Worm (Caenorhabditis elegans) whole organism, L4 larva: ENCODE measurements around the gene rip-1.

Experiments
- F10B5.3 ChIP-seq: sonication (generic microtip); optimal IDR thresholded peaks from 2 replicates; lab custom pipeline; 2016; ENCODE audit warnings: mild to moderate bottlenecking, missing genetic modification characterization, missing compliant biosample characterization
- F44E2.7 ChIP-seq: fragments of 200-800 bp; sonication (Bioruptor generic); IDR thresholded peaks from 2 replicates; pipeline ENCODE4 v2.1.2; 2022; ENCODE audit warnings: missing genetic modification characterization, missing compliant biosample characterization
- F49E8.2 ChIP-seq: sonication (generic microtip); optimal IDR thresholded peaks from 2 replicates; lab custom pipeline; 2016; ENCODE audit warnings: missing compliant biosample characterization, mild to moderate bottlenecking, missing genetic modification characterization, borderline replicate concordance
- R02D3.7 ChIP-seq: fragments of 150-350 bp; sonication (generic microtip); optimal IDR thresholded peaks from 3 replicates; lab custom pipeline; 2014; ENCODE audit warnings: missing biosample characterization, missing genetic modification characterization
- Y105C5A.15 ChIP-seq: fragments of 200-800 bp; sonication (Bioruptor generic); IDR thresholded peaks from 2 replicates; pipeline ENCODE4 v1.3.6; 2022; ENCODE audit warnings: missing genetic modification characterization, missing compliant biosample characterization
- Y48G9A.11 ChIP-seq: fragments of 200-800 bp; sonication (Bioruptor generic); IDR thresholded peaks from 2 replicates; pipeline ENCODE4 v1.3.6; 2022; ENCODE audit warnings: missing genetic modification reagents, missing genetic modification characterization, missing compliant biosample characterization
- ZK337.2 ChIP-seq: fragments of 200-800 bp; sonication (Bioruptor generic); IDR thresholded peaks from 2 replicates; pipeline ENCODE4 v1.3.6; 2022; ENCODE audit warnings: missing genetic modification reagents, missing genetic modification characterization, missing compliant biosample characterization
- aly-2 ChIP-seq: sonication (generic microtip); optimal IDR thresholded peaks from 2 replicates; lab custom pipeline; 2018; ENCODE audit warnings: missing biosample characterization, missing genetic modification characterization
- arid-1 ChIP-seq: fragments of 200-800 bp; sonication (Bioruptor generic); conservative IDR thresholded peaks from 2 replicates; pipeline ENCODE4 v1.3.6; 2022; ENCODE audit warnings: missing genetic modification reagents, missing genetic modification characterization, missing compliant biosample characterization
- ceh-20 ChIP-seq: fragments of 200-800 bp; sonication (Bioruptor generic); IDR thresholded peaks from 2 replicates; pipeline ENCODE4 v1.3.6; 2022; ENCODE audit warnings: missing genetic modification reagents, missing genetic modification characterization, missing compliant biosample characterization
- ceh-28 ChIP-seq: fragments of 150-350 bp; optimal IDR thresholded peaks from 2 replicates; lab custom pipeline; 2014; ENCODE audit warnings: missing biosample characterization, missing genetic modification reagents, missing genetic modification characterization
- ceh-44 ChIP-seq: fragments of 200-800 bp; sonication (Bioruptor generic); IDR thresholded peaks from 2 replicates; pipeline ENCODE4 v1.3.6; 2022; ENCODE audit warnings: missing genetic modification reagents, missing genetic modification characterization, missing compliant biosample characterization
- cey-2 ChIP-seq: sonication (generic microtip); optimal IDR thresholded peaks from 3 replicates; lab custom pipeline; 2017; ENCODE audit warnings: missing genetic modification characterization, mild to moderate bottlenecking, missing compliant biosample characterization, antibody characterized with exemption, borderline replicate concordance; ENCODE audit not compliant: insufficient read depth
- ctbp-1 ChIP-seq: fragments of 200-800 bp; sonication (Bioruptor generic); IDR thresholded peaks from 2 replicates; pipeline ENCODE4 v1.3.6; 2022; ENCODE audit warnings: missing genetic modification reagents, missing genetic modification characterization, missing compliant biosample characterization
- daf-19 ChIP-seq: fragments of 200-800 bp; sonication (Bioruptor generic); conservative IDR thresholded peaks from 2 replicates; pipeline ENCODE4 v1.3.6; 2022; ENCODE audit warnings: missing genetic modification characterization, missing compliant biosample characterization
- dmd-6 ChIP-seq: fragments of 200-800 bp; sonication (Bioruptor generic); IDR thresholded peaks from 2 replicates; pipeline ENCODE4 v1.3.6; 2022; ENCODE audit warnings: missing genetic modification reagents, missing genetic modification characterization, missing compliant biosample characterization
- dpl-1 ChIP-seq: fragments of 150-350 bp; optimal IDR thresholded peaks from 2 replicates; lab custom pipeline; 2014; ENCODE audit warnings: missing biosample characterization, missing genetic modification reagents, missing genetic modification characterization
- dve-1 ChIP-seq: sonication (generic microtip); optimal IDR thresholded peaks from 2 replicates; lab custom pipeline; 2017; ENCODE audit warnings: antibody characterized with exemption, mild to moderate bottlenecking, missing genetic modification characterization, missing compliant biosample characterization; ENCODE audit not compliant: insufficient read depth
- egl-43 ChIP-seq: fragments of 200-800 bp; sonication (Bioruptor generic); IDR thresholded peaks from 2 replicates; pipeline ENCODE4 v1.3.6; 2022; ENCODE audit warnings: missing genetic modification reagents, missing genetic modification characterization, missing compliant biosample characterization
- hif-1 ChIP-seq, 2 experiments: sonication (generic microtip); optimal IDR thresholded peaks; 2 replicates each; lab custom pipeline; 2016 to 2017; ENCODE audit warnings: missing compliant biosample characterization in 2 of 2, missing genetic modification characterization in 2 of 2, missing genetic modification reagents in 2 of 2, missing genotype in 2 of 2, mild to moderate bottlenecking in 1 of 2
- hlh-30 ChIP-seq: sonication (generic microtip); optimal IDR thresholded peaks from 2 replicates; lab custom pipeline; 2017; ENCODE audit warnings: antibody characterized with exemption, mild to moderate bottlenecking, missing genetic modification characterization, missing compliant biosample characterization; ENCODE audit not compliant: insufficient read depth
- hmg-1.1 ChIP-seq: fragments of 200-800 bp; sonication (Bioruptor generic); IDR thresholded peaks from 2 replicates; pipeline ENCODE4 v1.3.6; 2022; ENCODE audit warnings: missing genetic modification reagents, missing genetic modification characterization, missing compliant biosample characterization
- lim-7 ChIP-seq: fragments of 200-800 bp; sonication (Bioruptor generic); IDR thresholded peaks from 2 replicates; pipeline ENCODE4 v1.3.6; 2022; ENCODE audit warnings: missing genetic modification characterization, missing compliant biosample characterization
- madf-5 ChIP-seq, 2 experiments: fragments of 200-800 bp; sonication (Bioruptor generic); IDR thresholded peaks; 2 replicates each; pipeline ENCODE4 v1.3.6; 2022; ENCODE audit warnings: missing compliant biosample characterization in 2 of 2, missing genetic modification characterization in 2 of 2
- mdl-1 ChIP-seq, 2 experiments: fragments of 150-350 bp in 1 of 2; sonication (generic microtip) in 1 of 2; optimal IDR thresholded peaks; 2 replicates each; lab custom pipeline; 2014 to 2017; ENCODE audit warnings: missing biosample characterization in 2 of 2, missing genetic modification characterization in 2 of 2
- mdt-29 ChIP-seq: fragments of 200-800 bp; sonication (Bioruptor generic); IDR thresholded peaks from 2 replicates; pipeline ENCODE4 v1.3.6; 2022; ENCODE audit warnings: missing genetic modification reagents, missing genetic modification characterization, missing compliant biosample characterization
- mep-1 ChIP-seq: fragments of 150-350 bp; sonication (generic microtip); optimal IDR thresholded peaks from 3 replicates; lab custom pipeline; 2014; ENCODE audit warnings: missing biosample characterization, missing genetic modification characterization
- mxl-3 ChIP-seq: fragments of 200-800 bp; sonication (Bioruptor generic); optimal IDR thresholded peaks from 2 replicates; lab custom pipeline; 2018; ENCODE audit warnings: mild to moderate bottlenecking, missing genetic modification characterization, missing compliant biosample characterization
- nhr-11 ChIP-seq: fragments of 150-350 bp; optimal IDR thresholded peaks from 2 replicates; lab custom pipeline; 2014; ENCODE audit warnings: missing biosample characterization, missing genetic modification characterization
- nhr-41 ChIP-seq: fragments of 200-800 bp; sonication (Bioruptor generic); IDR thresholded peaks from 2 replicates; pipeline ENCODE4 v1.3.6; 2022; ENCODE audit warnings: missing genetic modification reagents, missing genetic modification characterization, missing compliant biosample characterization
- nhr-42 ChIP-seq: fragments of 200-800 bp; sonication (Bioruptor generic); IDR thresholded peaks from 2 replicates; pipeline ENCODE4 v1.3.6; 2022; ENCODE audit warnings: missing genetic modification characterization, missing compliant biosample characterization
- nhr-48 ChIP-seq: sonication (generic microtip); optimal IDR thresholded peaks from 2 replicates; lab custom pipeline; 2016; ENCODE audit warnings: mild to moderate bottlenecking, missing genetic modification characterization, missing compliant biosample characterization
- nhr-6 ChIP-seq: fragments of 150-350 bp; optimal IDR thresholded peaks from 2 replicates; lab custom pipeline; 2014; ENCODE audit warnings: missing biosample characterization, missing genetic modification characterization
- nhr-76 ChIP-seq: fragments of 150-350 bp; optimal IDR thresholded peaks from 2 replicates; lab custom pipeline; 2014; ENCODE audit warnings: missing biosample characterization, missing genetic modification characterization
- pha-4 ChIP-seq, 2 experiments: fragments of 150-350 bp in 1 of 2; fragments of 200-800 bp in 1 of 2; sonication (Bioruptor generic) in 1 of 2; IDR thresholded peaks in 1 of 2; optimal IDR thresholded peaks in 1 of 2; 2 replicates each; pipeline versions ENCODE4 v1.3.6 to Lab custom; 2014 to 2022; ENCODE audit warnings: missing genetic modification characterization in 2 of 2, missing genetic modification reagents in 2 of 2, missing biosample characterization in 1 of 2, missing compliant biosample characterization in 1 of 2
- php-3 ChIP-seq: fragments of 200-800 bp; sonication (Bioruptor generic); IDR thresholded peaks from 2 replicates; pipeline ENCODE4 v1.3.6; 2022; ENCODE audit warnings: missing genetic modification reagents, missing genetic modification characterization, missing compliant biosample characterization
- rbr-2 ChIP-seq: sonication (generic microtip); optimal IDR thresholded peaks from 2 replicates; lab custom pipeline; 2016; ENCODE audit warnings: missing genotype, missing genetic modification characterization, missing compliant biosample characterization
- saeg-2 ChIP-seq: fragments of 200-800 bp; sonication (Bioruptor generic); IDR thresholded peaks from 2 replicates; pipeline ENCODE4 v1.3.6; 2022; ENCODE audit warnings: missing genetic modification reagents, missing genetic modification characterization, missing compliant biosample characterization
- set-16 ChIP-seq: fragments of 200-800 bp; sonication (Bioruptor generic); IDR thresholded peaks from 2 replicates; pipeline ENCODE4 v1.3.6; 2022; ENCODE audit warnings: missing genetic modification reagents, missing genetic modification characterization, missing compliant biosample characterization
- skn-1 ChIP-seq: fragments of 150-350 bp; optimal IDR thresholded peaks from 2 replicates; lab custom pipeline; 2014; ENCODE audit warnings: missing biosample characterization, missing genetic modification characterization
- snpc-1.2 ChIP-seq: fragments of 200-800 bp; sonication (Bioruptor generic); IDR thresholded peaks from 2 replicates; pipeline ENCODE4 v1.3.6; 2022; ENCODE audit warnings: missing genetic modification reagents, missing genetic modification characterization, missing compliant biosample characterization
- spr-3 ChIP-seq: fragments of 200-800 bp; sonication (Bioruptor generic); optimal IDR thresholded peaks from 2 replicates; lab custom pipeline; 2018; ENCODE audit warnings: mild to moderate bottlenecking, missing genetic modification characterization, missing compliant biosample characterization
- tra-1 ChIP-seq: fragments of 200-800 bp; sonication (Bioruptor generic); IDR thresholded peaks from 2 replicates; pipeline ENCODE4 v1.3.6; 2022; ENCODE audit warnings: missing genetic modification reagents, missing genetic modification characterization, missing compliant biosample characterization
- unc-62 ChIP-seq, 3 experiments: fragments of 150-350 bp in 1 of 3; sonication (generic microtip); optimal IDR thresholded peaks in 2 of 3; peaks in 1 of 3; 1 replicate in 1 of 3; 2 replicates in 2 of 3; lab custom pipeline; 2014 to 2017; ENCODE audit warnings: missing biosample characterization in 3 of 3, missing genetic modification characterization in 3 of 3, missing genetic modification reagents in 3 of 3, missing genotype in 1 of 3
- zag-1 ChIP-seq: fragments of 150-350 bp; optimal IDR thresholded peaks from 2 replicates; lab custom pipeline; 2014; ENCODE audit warnings: missing biosample characterization, missing genetic modification characterization
- zfp-2 ChIP-seq: sonication (generic microtip); optimal IDR thresholded peaks from 2 replicates; lab custom pipeline; 2016; ENCODE audit warnings: mild to moderate bottlenecking, missing genetic modification characterization, missing compliant biosample characterization
- zfp-3 ChIP-seq: fragments of 200-800 bp; sonication (Bioruptor generic); conservative IDR thresholded peaks from 2 replicates; pipeline ENCODE4 v1.3.6; 2022; ENCODE audit warnings: missing genetic modification reagents, missing genetic modification characterization, missing compliant biosample characterization
- zip-11 ChIP-seq: fragments of 200-800 bp; sonication (Bioruptor generic); IDR thresholded peaks from 2 replicates; pipeline ENCODE4 v1.3.6; 2022; ENCODE audit warnings: missing genetic modification characterization, missing compliant biosample characterization
- zip-2 ChIP-seq: fragments of 150-350 bp; optimal IDR thresholded peaks from 2 replicates; lab custom pipeline; 2014; ENCODE audit warnings: missing biosample characterization, missing genetic modification characterization
- ztf-11 ChIP-seq: fragments of 150-350 bp; optimal IDR thresholded peaks from 2 replicates; lab custom pipeline; 2014; ENCODE audit warnings: missing biosample characterization, missing genetic modification characterization
- ztf-7 ChIP-seq: fragments of 150-350 bp; optimal IDR thresholded peaks from 2 replicates; lab custom pipeline; 2014; ENCODE audit warnings: missing biosample characterization, missing genetic modification characterization

The rip-1 gene

ce11 chrIII:10218587-10218986, 40.0 kb downstream of the rip-1 start, which contains the start of the genes rde-4 and cox-14 (continued):
- no peak for TF ChIP-seq php-3 (GFP tag; lab: Robert Waterston, UW)
- TF ChIP-seq mxl-3 (GFP tag; lab: Kevin White, UChicago): no peak
- no peak for TF ChIP-seq ceh-44 (GFP tag; lab: Robert Waterston, UW)
- no peak for TF ChIP-seq R02D3.7
- no peak for TF ChIP-seq dmd-6 (GFP tag; lab: Robert Waterston, UW)
- TF ChIP-seq mdl-1 (tag; optimal IDR thresholded peaks at IDR 0.05; lab: Kevin White, UChicago): peak in 1 of 2 experiments; percentile 17
- TF ChIP-seq hlh-30 (tag; lab: Kevin White, UChicago): peak; percentile 88
- no peak for TF ChIP-seq nhr-76 (tag; lab: Kevin White, UChicago)
- no peak for TF ChIP-seq mdt-29 (GFP tag; lab: Robert Waterston, UW)
- no peak for TF ChIP-seq lim-7 (GFP tag; lab: Robert Waterston, UW)
- TF ChIP-seq Y105C5A.15 (GFP tag; lab: Robert Waterston, UW): no peak
- no peak for TF ChIP-seq skn-1 (tag; lab: Kevin White, UChicago)
- no peak for TF ChIP-seq F49E8.2 (tag; lab: Kevin White, UChicago)
- no peak for TF ChIP-seq F44E2.7 (GFP tag; lab: Robert Waterston, UW)
- TF ChIP-seq rbr-2 (tag; lab: Kevin White, UChicago): peak; percentile 73
- peak; percentile 89 for TF ChIP-seq mep-1 (tag; lab: Kevin White, UChicago)
- no peak for TF ChIP-seq ztf-11 (tag; lab: Kevin White, UChicago)
- TF ChIP-seq set-16 (GFP tag; lab: Robert Waterston, UW): no peak
- TF ChIP-seq nhr-41 (GFP tag; lab: Robert Waterston, UW): no peak
- TF ChIP-seq hmg-1.1 (GFP tag; lab: Robert Waterston, UW): no peak
- TF ChIP-seq nhr-6 (tag; lab: Kevin White, UChicago): peak; percentile 84
- no peak for TF ChIP-seq snpc-1.2
- TF ChIP-seq aly-2 (tag; lab: Kevin White, UChicago): no peak
- no peak for TF ChIP-seq tra-1 (GFP tag; lab: Robert Waterston, UW)
- peak; percentile 78 for TF ChIP-seq dve-1 (tag; lab: Kevin White, UChicago)
- TF ChIP-seq ZK337.2: no peak
- TF ChIP-seq saeg-2 (GFP tag; lab: Robert Waterston, UW): no peak
- TF ChIP-seq ceh-28 (tag; lab: Kevin White, UChicago): no peak
- no peak for TF ChIP-seq zfp-2 (tag; lab: Kevin White, UChicago)
- no peak for TF ChIP-seq F10B5.3 (tag; lab: Kevin White, UChicago)
- TF ChIP-seq egl-43: no peak
- TF ChIP-seq zag-1 (tag; lab: Kevin White, UChicago): no peak
- no peak for TF ChIP-seq madf-5 (GFP tag; IDR thresholded peaks at IDR 0.05; lab: Robert Waterston, UW)
- TF ChIP-seq ceh-20 (GFP tag; lab: Robert Waterston, UW): no peak
- no peak for TF ChIP-seq zip-2
- TF ChIP-seq Y48G9A.11: no peak
- TF ChIP-seq arid-1 (GFP tag; lab: Robert Waterston, UW): no peak
- peak; percentile 73 for TF ChIP-seq ztf-7
- no peak for TF ChIP-seq nhr-42 (GFP tag; lab: Robert Waterston, UW)
- TF ChIP-seq zip-11: no peak
- no peak for TF ChIP-seq hif-1 (tag; optimal IDR thresholded peaks at IDR 0.05; lab: Kevin White, UChicago)
- TF ChIP-seq cey-2: no peak
- TF ChIP-seq daf-19 (GFP tag; lab: Robert Waterston, UW): no peak
- TF ChIP-seq spr-3 (GFP tag; lab: Kevin White, UChicago): no peak
- TF ChIP-seq unc-62 (GFP tag; optimal IDR thresholded peaks at IDR 0.05 in 1 of 2; lab: Kevin White, UChicago): no peak
- no peak for TF ChIP-seq unc-62 (tag; optimal IDR thresholded peaks at IDR 0.05; lab: Kevin White, UChicago)
- TF ChIP-seq dpl-1 (GFP tag; lab: Kevin White, UChicago): peak; percentile 93
- TF ChIP-seq pha-4 (GFP tag; IDR thresholded peaks at IDR 0.05; lab: Robert Waterston, UW): no peak
- peak; percentile 57 for TF ChIP-seq pha-4 (tag; optimal IDR thresholded peaks at IDR 0.05; lab: Kevin White, UChicago)
- no peak for TF ChIP-seq zfp-3
- no peak for TF ChIP-seq nhr-11
- TF ChIP-seq nhr-48 (tag; lab: Kevin White, UChicago): no peak
- TF ChIP-seq ctbp-1 (GFP tag; lab: Robert Waterston, UW): no peak
